Fruit fly (Drosophila melanogaster): ENCODE measurements around the gene opm.

Gene opm

DNA sequence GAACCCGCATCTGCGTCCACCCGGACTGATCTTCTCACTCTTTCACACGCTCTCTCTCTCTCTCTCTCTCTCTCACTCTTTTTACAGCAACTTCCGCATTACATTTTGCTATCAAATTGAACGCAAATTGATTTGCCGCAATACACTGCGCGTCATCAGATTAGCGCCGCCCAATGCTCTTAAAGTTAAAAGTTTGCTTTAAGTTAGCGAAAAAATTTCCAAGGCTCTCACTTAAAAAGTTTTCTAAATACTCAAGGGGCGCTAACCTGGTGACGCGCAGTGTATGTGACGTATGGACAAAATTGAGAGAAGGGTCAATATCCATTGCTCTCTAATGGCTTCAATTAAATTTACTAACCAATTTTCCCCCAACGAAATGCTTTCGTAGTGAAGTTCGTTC is 44.0 kb downstream of the opm start (continued):
- TF ChIP-seq tio (GFP tag; optimal IDR thresholded peaks at IDR 0.05) (peak; percentile 87), Sin3A (optimal IDR thresholded peaks at IDR 0.05) (no peak), CHES-1-like (GFP tag; optimal IDR thresholded peaks at IDR 0.05) (peak; percentile 84), ranshi (GFP tag; IDR thresholded peaks at IDR 0.05) (peak; percentile 88), onecut (GFP tag; IDR thresholded peaks at IDR 0.05) (peak; percentile 79), ab (GFP tag; optimal IDR thresholded peaks at IDR 0.05) (peak; percentile 15), Oli (tag; optimal IDR thresholded peaks at IDR 0.05) (peak; percentile 88), h (optimal IDR thresholded peaks at IDR 0.05) (no peak), br (optimal IDR thresholded peaks at IDR 0.05) (no peak), CG34376 (GFP tag; optimal IDR thresholded peaks at IDR 0.05) (peak; percentile 59), chif (GFP tag; optimal IDR thresholded peaks at IDR 0.05) (peak; percentile 82 to 88), sim (GFP tag; IDR thresholded peaks at IDR 0.05) (peak; percentile 76), CoRest (tag; optimal IDR thresholded peaks at IDR 0.05) (peak; percentile 89), CG11093 (GFP tag; IDR thresholded peaks at IDR 0.05) (peak; percentile 56; the same call in 2 of the 3 replicates), Dip2 (GFP tag; IDR thresholded peaks at IDR 0.05) (no peak), fru (optimal IDR thresholded peaks at IDR 0.05) (no peak), disco-r (GFP tag; optimal IDR thresholded peaks at IDR 0.05) (peak; percentile 59), peb (GFP tag; IDR thresholded peaks at IDR 0.05) (peak; percentile 67), CG15073 (GFP tag; optimal IDR thresholded peaks at IDR 0.05) (no peak), CG6765 (GFP tag; optimal IDR thresholded peaks at IDR 0.05) (peak; percentile 46), CG4707 (GFP tag; optimal IDR thresholded peaks at IDR 0.05) (peak; percentile 68), Drgx (GFP tag; IDR thresholded peaks at IDR 0.05) (peak; percentile 61), CG8478 (optimal IDR thresholded peaks at IDR 0.05) (no peak), az2 (GFP tag; optimal IDR thresholded peaks at IDR 0.05) (peak; percentile 90), CG6254 (GFP tag; optimal IDR thresholded peaks at IDR 0.05) (peak; percentile 78), Rfx (GFP tag; IDR thresholded peaks at IDR 0.05) (peak; percentile 85), CG3847 (GFP tag; IDR thresholded peaks at IDR 0.05) (peak; percentile 84), mirr (GFP tag; optimal IDR thresholded peaks at IDR 0.05) (peak; percentile 76), zen (tag; optimal IDR thresholded peaks at IDR 0.05) (peak; percentile 78), GATAe (GFP tag; conservative IDR thresholded peaks at IDR 0.05) (peak; percentile 56), CG12659 (GFP tag; optimal IDR thresholded peaks at IDR 0.05) (peak; percentile 86), Elba2 (GFP tag; optimal IDR thresholded peaks at IDR 0.05) (no peak), CG10654 (GFP tag; optimal IDR thresholded peaks at IDR 0.05) (peak; percentile 75), ci (GFP tag; IDR thresholded peaks at IDR 0.05) (peak; percentile 95), Ets65A (GFP tag) (peak; percentile 98), wdn (GFP tag; IDR thresholded peaks at IDR 0.05) (peak; percentile 81), fd102C (GFP tag; optimal IDR thresholded peaks at IDR 0.05) (peak; percentile 3), Deaf1 (tag; optimal IDR thresholded peaks at IDR 0.05) (peak; percentile 62), hbn (GFP tag; IDR thresholded peaks at IDR 0.05; ENCODE audit: partially characterized antibody) (no peak), Hr39 (optimal IDR thresholded peaks at IDR 0.05) (no peak), CG18764 (GFP tag; optimal IDR thresholded peaks at IDR 0.05) (peak; percentile 79), CG6683 (GFP tag; optimal IDR thresholded peaks at IDR 0.05) (peak; percentile 72), pfk (GFP tag; optimal IDR thresholded peaks at IDR 0.05) (peak; percentile 6), CG9817 (tag; optimal IDR thresholded peaks at IDR 0.05) (peak; percentile 89), Sox100B (GFP tag; optimal IDR thresholded peaks at IDR 0.05) (peak; percentile 81), MTF-1 (GFP tag; optimal IDR thresholded peaks at IDR 0.05; ENCODE audit: borderline replicate concordance) (peak; percentile 77), klu (GFP tag; IDR thresholded peaks at IDR 0.05) (peak; percentile 50; the same call in 1 of the 2 replicates), jumu (GFP tag; optimal IDR thresholded peaks at IDR 0.05) (peak; percentile 87), CG3163 (GFP tag; optimal IDR thresholded peaks at IDR 0.05) (peak; percentile 75), Xbp1 (GFP tag; optimal IDR thresholded peaks at IDR 0.05) (peak; percentile 88), CG11560 (tag; IDR thresholded peaks at IDR 0.05) (peak; percentile 62; the same call in 2 of the 3 replicates), Myb (GFP tag; optimal IDR thresholded peaks at IDR 0.05) (peak; percentile 70), chn (GFP tag; optimal IDR thresholded peaks at IDR 0.05) (peak; percentile 87), CG18476 (GFP tag; optimal IDR thresholded peaks at IDR 0.05) (peak; percentile 70)
